Worm (Caenorhabditis elegans): ENCODE results near the gene egl-43.

DNA sequence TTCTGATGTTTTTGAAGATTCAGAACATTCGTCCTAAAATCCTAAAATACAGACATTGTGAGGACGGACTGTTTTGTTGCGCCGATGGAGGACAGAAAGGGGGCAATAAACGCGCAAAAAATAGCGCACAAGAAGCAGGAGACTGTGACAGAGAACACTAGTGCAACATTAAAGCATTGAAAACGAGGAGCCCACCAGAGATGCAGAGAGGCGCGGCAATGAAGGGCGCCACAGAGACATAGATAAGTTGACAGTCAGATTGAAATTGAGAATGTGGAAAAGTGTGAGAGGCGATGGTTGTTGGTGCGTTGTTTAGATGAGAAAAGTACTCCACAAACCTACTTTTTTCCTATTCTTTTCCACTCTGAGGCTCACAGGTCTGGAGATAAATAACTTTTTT lies 20.0 kb downstream of the egl-43 start, which contains the start of gene aakg-5:
- peak; percentile 45 for TF ChIP-seq nhr-237 (tag; optimal IDR thresholded peaks at IDR 0.05)
- TF ChIP-seq ceh-8 (GFP tag; optimal IDR thresholded peaks at IDR 0.05): no peak
- TF ChIP-seq elt-3 (tag; optimal IDR thresholded peaks at IDR 0.05): peak in 5 of 6 experiments; percentile 36 to 86 (median 56)
- TF ChIP-seq nhr-77 (tag; optimal IDR thresholded peaks at IDR 0.05): peak; percentile 90
- peak; percentile 66 for TF ChIP-seq irx-1 (tag; optimal IDR thresholded peaks at IDR 0.05)
